Worm (Caenorhabditis elegans) whole organism, mixed stage, embryonic: ENCODE measurements around the gene F14F8.8.
"Not testable (repeated sequence)": the region's sequence is repeated elsewhere in the genome, so short reads cannot be mapped to it uniquely, and the experiment has no call there.

Experiments
- elt-1 ChIP-seq: sonication (generic microtip); optimal IDR thresholded peaks from 2 replicates; lab custom pipeline; 2017; ENCODE audit warnings: missing genetic modification characterization, mild to moderate bottlenecking, missing compliant biosample characterization, antibody characterized with exemption, moderate library complexity, borderline replicate concordance; ENCODE audit not compliant: insufficient read depth
- elt-3 ChIP-seq: fragments of 150-350 bp; optimal IDR thresholded peaks from 2 replicates; lab custom pipeline; 2014; ENCODE audit warnings: missing biosample characterization, missing genetic modification characterization
- hlh-1 ChIP-seq: fragments of 150-350 bp; optimal IDR thresholded peaks from 2 replicates; lab custom pipeline; 2014; ENCODE audit warnings: missing biosample characterization, missing genetic modification reagents, missing genetic modification characterization
- lin-13 ChIP-seq: fragments of 150-350 bp; optimal IDR thresholded peaks from 2 replicates; lab custom pipeline; 2014; ENCODE audit warnings: missing biosample characterization, missing genetic modification characterization
- lsy-2 ChIP-seq: fragments of 150-350 bp; optimal IDR thresholded peaks from 2 replicates; lab custom pipeline; 2014; ENCODE audit warnings: missing biosample characterization, missing genetic modification characterization
- mab-5 ChIP-seq: fragments of 150-350 bp; optimal IDR thresholded peaks from 2 replicates; lab custom pipeline; 2014; ENCODE audit warnings: missing biosample characterization, missing genetic modification characterization
- mep-1 ChIP-seq: fragments of 150-350 bp; optimal IDR thresholded peaks from 2 replicates; lab custom pipeline; 2017; ENCODE audit warnings: missing biosample characterization, missing genetic modification reagents, missing genetic modification characterization, inconsistent platforms
- nhr-2 ChIP-seq: fragments of 150-350 bp; optimal IDR thresholded peaks from 2 replicates; lab custom pipeline; 2014; ENCODE audit warnings: missing biosample characterization, missing genetic modification characterization
- nhr-237 ChIP-seq: fragments of 150-350 bp; optimal IDR thresholded peaks from 2 replicates; lab custom pipeline; 2014; ENCODE audit warnings: missing biosample characterization, missing genetic modification characterization
- nhr-28 ChIP-seq: fragments of 150-350 bp; optimal IDR thresholded peaks from 2 replicates; lab custom pipeline; 2014; ENCODE audit warnings: missing biosample characterization, missing genetic modification characterization
- pha-4 ChIP-seq: fragments of 150-350 bp; optimal IDR thresholded peaks from 2 replicates; lab custom pipeline; 2018; ENCODE audit warnings: missing biosample characterization, missing genetic modification reagents, missing genetic modification characterization
- unc-39 ChIP-seq: fragments of 150-350 bp; optimal IDR thresholded peaks from 2 replicates; lab custom pipeline; 2014; ENCODE audit warnings: missing biosample characterization, missing genetic modification characterization
- ztf-11 ChIP-seq: fragments of 150-350 bp; optimal IDR thresholded peaks from 2 replicates; lab custom pipeline; 2014; ENCODE audit warnings: missing biosample characterization, missing genetic modification characterization

ce11 chrV:16654242-16654641 is 17.9 kb downstream of the F14F8.8 start, which contains the start of gene W06G6.15:
- TF ChIP-seq elt-1 (tag; lab: Kevin White, UChicago); nhr-28 (tag; lab: Kevin White, UChicago); nhr-2 (tag; lab: Kevin White, UChicago); ztf-11; lsy-2 (tag; lab: Kevin White, UChicago); pha-4 (tag; lab: Kevin White, UChicago); mep-1 (tag; lab: Kevin White, UChicago); hlh-1 (tag; lab: Kevin White, UChicago); mab-5 (tag; lab: Kevin White, UChicago); nhr-237 (tag; lab: Kevin White, UChicago); lin-13; elt-3 (tag; lab: Kevin White, UChicago); unc-39 (tag; lab: Kevin White, UChicago): not testable (repeated sequence)
